Fruit fly (Drosophila melanogaster) whole organism, embryonic: ENCODE measurements around the gene CG31807.

Experiments
- Abd-B ChIP-seq: fragments of 200-800 bp; sonication (Bioruptor generic); optimal IDR thresholded peaks from 2 replicates; lab custom pipeline; 2018; ENCODE audit warnings: missing biosample characterization, mild to moderate bottlenecking, missing genetic modification characterization, moderate library complexity
- CG10209 ChIP-seq: fragments of 200-800 bp; sonication (Bioruptor generic); optimal IDR thresholded peaks from 3 replicates; lab custom pipeline; 2017; ENCODE audit warnings: missing biosample characterization, mild to moderate bottlenecking, missing genetic modification characterization, missing genetic modification reagents
- CG10462 ChIP-seq: fragments of 200-800 bp; sonication (Bioruptor generic); optimal IDR thresholded peaks from 2 replicates; lab custom pipeline; 2016; ENCODE audit warnings: missing biosample characterization, missing genetic modification characterization
- CG10959 ChIP-seq: fragments of 200-800 bp; sonication (Bioruptor generic); IDR thresholded peaks from 2 replicates; pipeline ENCODE4 v1.3.6; 2022; ENCODE audit warnings: missing biosample characterization, missing genetic modification characterization
- CG10979 ChIP-seq: fragments of 200-800 bp; sonication (Bioruptor generic); optimal IDR thresholded peaks from 2 replicates; lab custom pipeline; 2018; ENCODE audit warnings: missing biosample characterization, mild to moderate bottlenecking, missing genetic modification characterization, moderate library complexity
- CG11723 ChIP-seq: fragments of 200-800 bp; sonication (Bioruptor generic); optimal IDR thresholded peaks from 2 replicates; lab custom pipeline; 2017; ENCODE audit warnings: missing biosample characterization, mild to moderate bottlenecking, missing genetic modification characterization
- CG12104 ChIP-seq: fragments of 200-800 bp; sonication (Bioruptor generic); optimal IDR thresholded peaks from 3 replicates; lab custom pipeline; 2016; ENCODE audit warnings: missing biosample characterization, missing genetic modification characterization
- CG12769 ChIP-seq: fragments of 200-800 bp; sonication (Bioruptor generic); optimal IDR thresholded peaks from 2 replicates; lab custom pipeline; 2019; ENCODE audit warnings: missing biosample characterization, mild to moderate bottlenecking, missing genetic modification characterization, moderate library complexity
- CG13424 ChIP-seq: fragments of 200-800 bp; sonication (Bioruptor generic); optimal IDR thresholded peaks from 2 replicates; lab custom pipeline; 2019; ENCODE audit warnings: missing biosample characterization, mild to moderate bottlenecking, missing genetic modification characterization, moderate library complexity
- CG13775 ChIP-seq: fragments of 200-800 bp; sonication (Bioruptor generic); optimal IDR thresholded peaks from 3 replicates; lab custom pipeline; 2017; ENCODE audit warnings: missing biosample characterization, mild to moderate bottlenecking, missing genetic modification characterization
- CG14965 ChIP-seq: fragments of 200-800 bp; sonication (Bioruptor generic); optimal IDR thresholded peaks from 2 replicates; lab custom pipeline; 2016; ENCODE audit warnings: missing biosample characterization, missing genetic modification characterization, borderline replicate concordance
- CG1602 ChIP-seq: fragments of 200-800 bp; sonication (Bioruptor generic); optimal IDR thresholded peaks from 3 replicates; lab custom pipeline; 2016; ENCODE audit warnings: missing biosample characterization, missing genetic modification characterization
- CG1647 ChIP-seq: fragments of 200-800 bp; sonication (Bioruptor generic); optimal IDR thresholded peaks from 3 replicates; lab custom pipeline; 2016; ENCODE audit warnings: missing biosample characterization, missing genetic modification characterization
- CG17359 ChIP-seq: fragments of 200-800 bp; sonication (Bioruptor generic); optimal IDR thresholded peaks from 3 replicates; lab custom pipeline; 2018; ENCODE audit warnings: missing biosample characterization, mild to moderate bottlenecking, missing genetic modification characterization, moderate library complexity
- CG1792 ChIP-seq: fragments of 200-800 bp; sonication (Bioruptor generic); optimal IDR thresholded peaks from 2 replicates; lab custom pipeline; 2016; ENCODE audit warnings: missing biosample characterization, missing genetic modification characterization
- CG18476 ChIP-seq: fragments of 200-800 bp; sonication (Bioruptor generic); optimal IDR thresholded peaks from 2 replicates; lab custom pipeline; 2016; ENCODE audit warnings: missing biosample characterization, mild to moderate bottlenecking, missing genetic modification characterization
- CG2116 ChIP-seq: fragments of 200-800 bp; sonication (Bioruptor generic); optimal IDR thresholded peaks from 3 replicates; lab custom pipeline; 2018; ENCODE audit warnings: missing biosample characterization, mild to moderate bottlenecking, missing genetic modification characterization
- CG30431 ChIP-seq: fragments of 200-800 bp; sonication (Bioruptor generic); optimal IDR thresholded peaks from 2 replicates; lab custom pipeline; 2017; ENCODE audit warnings: missing biosample characterization, missing genetic modification characterization
- CG6854 ChIP-seq: fragments of 200-800 bp; sonication (Bioruptor generic); optimal IDR thresholded peaks from 3 replicates; lab custom pipeline; 2017; ENCODE audit warnings: missing biosample characterization, mild to moderate bottlenecking, missing genetic modification characterization
- CG7839 ChIP-seq: fragments of 200-800 bp; sonication (Bioruptor generic); optimal IDR thresholded peaks from 3 replicates; lab custom pipeline; 2018; ENCODE audit warnings: missing biosample characterization, mild to moderate bottlenecking, missing genetic modification characterization, moderate library complexity
- CG8290 ChIP-seq, 3 experiments: fragments of 200-800 bp; sonication (Bioruptor generic); optimal IDR thresholded peaks; 2 replicates each; lab custom pipeline; 2016 to 2019; ENCODE audit warnings: missing biosample characterization in 3 of 3, missing genetic modification characterization in 3 of 3, mild to moderate bottlenecking in 2 of 3, moderate library complexity in 1 of 3
- CG9932 ChIP-seq: fragments of 200-800 bp; sonication (Bioruptor generic); IDR thresholded peaks from 2 replicates; pipeline ENCODE4 v1.3.6; 2022; ENCODE audit warnings: missing biosample characterization, missing genetic modification characterization
- Chrac-16 ChIP-seq: fragments of 200-800 bp; sonication (Bioruptor generic); optimal IDR thresholded peaks from 3 replicates; lab custom pipeline; 2016; ENCODE audit warnings: missing biosample characterization, missing genetic modification characterization
- Eip74EF ChIP-seq, 2 experiments: fragments of 200-800 bp in 1 of 2; fragments of >200 bp in 1 of 2; sonication (Bioruptor generic) in 1 of 2; optimal IDR thresholded peaks; 2 replicates each; lab custom pipeline; 2017 to 2019; ENCODE audit warnings: missing biosample characterization in 2 of 2, missing genetic modification characterization in 2 of 2, mild to moderate bottlenecking in 1 of 2, moderate library complexity in 1 of 2
- Fer2 ChIP-seq: fragments of 200-800 bp; sonication (Bioruptor generic); optimal IDR thresholded peaks from 2 replicates; lab custom pipeline; 2018; ENCODE audit warnings: missing biosample characterization, mild to moderate bottlenecking, missing genetic modification characterization, moderate library complexity
- Hmr ChIP-seq: fragments of 200-800 bp; sonication (Bioruptor generic); optimal IDR thresholded peaks from 3 replicates; lab custom pipeline; 2017; ENCODE audit warnings: mild to moderate bottlenecking, missing biosample characterization, missing genetic modification reagents, missing genetic modification characterization
- Hr3 ChIP-seq: fragments of 200-800 bp; sonication (Bioruptor generic); optimal IDR thresholded peaks from 3 replicates; lab custom pipeline; 2016; ENCODE audit warnings: missing biosample characterization, missing genetic modification characterization
- Mrtf ChIP-seq: fragments of 200-800 bp; sonication (Bioruptor generic); IDR thresholded peaks from 3 replicates; pipeline ENCODE4 v1.3.6; 2022; ENCODE audit warnings: missing biosample characterization, missing genetic modification characterization
- NfI ChIP-seq: fragments of 200-800 bp; sonication (Bioruptor generic); optimal IDR thresholded peaks from 3 replicates; lab custom pipeline; 2018; ENCODE audit warnings: missing biosample characterization, mild to moderate bottlenecking, missing genetic modification characterization, moderate library complexity
- Six4 ChIP-seq: fragments of 200-800 bp; sonication (Bioruptor generic); optimal IDR thresholded peaks from 2 replicates; lab custom pipeline; 2016; ENCODE audit warnings: missing biosample characterization, missing genetic modification characterization
- Sox100B ChIP-seq: fragments of 200-800 bp; sonication (Bioruptor generic); optimal IDR thresholded peaks from 3 replicates; lab custom pipeline; 2018; ENCODE audit warnings: missing biosample characterization, mild to moderate bottlenecking, missing genetic modification characterization
- al ChIP-seq: fragments of 200-800 bp; sonication (Bioruptor generic); IDR thresholded peaks from 2 replicates; pipeline ENCODE4 v1.3.6; 2022; ENCODE audit warnings: missing biosample characterization, missing genetic modification characterization
- ase ChIP-seq: fragments of 200-800 bp; sonication (Bioruptor generic); IDR thresholded peaks from 3 replicates; pipeline ENCODE4 v1.3.6; 2022; ENCODE audit warnings: missing biosample characterization, missing genetic modification characterization
- ci ChIP-seq: fragments of 200-800 bp; sonication (Bioruptor generic); IDR thresholded peaks from 3 replicates; pipeline ENCODE4 v1.3.6; 2022; ENCODE audit warnings: missing biosample characterization, missing genetic modification characterization
- ftz-f1 ChIP-seq: fragments of 200-800 bp; sonication (Bioruptor generic); optimal IDR thresholded peaks from 2 replicates; lab custom pipeline; 2016; ENCODE audit warnings: missing biosample characterization, missing genetic modification characterization
- hkb ChIP-seq, 2 experiments: fragments of 200-800 bp in 1 of 2; fragments of >200 bp in 1 of 2; sonication (Bioruptor generic) in 1 of 2; IDR thresholded peaks in 1 of 2; optimal IDR thresholded peaks in 1 of 2; 2 replicates each; pipeline versions ENCODE4 v1.3.6 to Lab custom; 2017 to 2022; ENCODE audit warnings: missing biosample characterization in 1 of 2, missing genetic modification characterization in 1 of 2
- nmo ChIP-seq: fragments of 200-800 bp; sonication (Bioruptor generic); optimal IDR thresholded peaks from 2 replicates; lab custom pipeline; 2018; ENCODE audit warnings: missing biosample characterization, mild to moderate bottlenecking, missing genetic modification characterization, moderate library complexity
- nom ChIP-seq: fragments of 200-800 bp; sonication (Bioruptor generic); optimal IDR thresholded peaks from 2 replicates; lab custom pipeline; 2017; ENCODE audit warnings: missing biosample characterization, missing genetic modification characterization, mild to moderate bottlenecking, moderate library complexity, missing genetic modification reagents
- pho ChIP-seq: fragments of 200-800 bp; sonication (Bioruptor generic); optimal IDR thresholded peaks from 2 replicates; lab custom pipeline; 2016; ENCODE audit warnings: missing biosample characterization, missing genetic modification characterization
- pita ChIP-seq: fragments of 200-800 bp; sonication (Bioruptor generic); optimal IDR thresholded peaks from 2 replicates; lab custom pipeline; 2017; ENCODE audit warnings: missing biosample characterization, mild to moderate bottlenecking, missing genetic modification characterization
- run ChIP-seq: fragments of 200-800 bp; sonication (Bioruptor generic); optimal IDR thresholded peaks from 3 replicates; lab custom pipeline; 2018; ENCODE audit warnings: missing biosample characterization, mild to moderate bottlenecking, missing genetic modification characterization
- salm ChIP-seq: fragments of 200-800 bp; sonication (Bioruptor generic); optimal IDR thresholded peaks from 2 replicates; lab custom pipeline; 2018; ENCODE audit warnings: missing biosample characterization, mild to moderate bottlenecking, missing genetic modification characterization
- seq ChIP-seq: fragments of 200-800 bp; sonication (Bioruptor generic); IDR thresholded peaks from 2 replicates; pipeline ENCODE4 v1.3.6; 2022; ENCODE audit warnings: missing biosample characterization, missing genetic modification characterization
- sim ChIP-seq: fragments of 200-800 bp; sonication (Bioruptor generic); IDR thresholded peaks from 2 replicates; pipeline ENCODE4 v1.3.6; 2022; ENCODE audit warnings: missing biosample characterization, missing genetic modification characterization
- slbo ChIP-seq: fragments of 200-800 bp; sonication (Bioruptor generic); IDR thresholded peaks from 2 replicates; pipeline ENCODE4 v1.3.6; 2022; ENCODE audit warnings: missing biosample characterization, missing genetic modification characterization
- sr ChIP-seq: fragments of 200-800 bp; sonication (Bioruptor generic); IDR thresholded peaks from 3 replicates; pipeline ENCODE4 v1.3.6; 2022; ENCODE audit warnings: missing biosample characterization, missing genetic modification characterization
- ttk ChIP-seq: fragments of 200-800 bp; sonication (Bioruptor generic); IDR thresholded peaks from 2 replicates; pipeline ENCODE4 v2.1.2; 2022; ENCODE audit warnings: missing biosample characterization, missing genetic modification characterization
- twi ChIP-seq: fragments of 200-800 bp; optimal IDR thresholded peaks from 2 replicates; lab custom pipeline; 2019; ENCODE audit warnings: missing biosample characterization, mild to moderate bottlenecking, missing genetic modification characterization, moderate library complexity
- vvl ChIP-seq: fragments of 200-800 bp; sonication (Bioruptor generic); IDR thresholded peaks from 2 replicates; pipeline ENCODE4 v1.3.6; 2022; ENCODE audit warnings: missing biosample characterization, missing genetic modification characterization

The CG31807 gene

dm6 chr2L:16709693-16710092 is 25.9 kb upstream of the CG31807 start (continued):
- TF ChIP-seq NfI (GFP tag; lab: Kevin White, UChicago) (peak; percentile 71), Abd-B (GFP tag; lab: Kevin White, UChicago) (peak; percentile 65), sim (GFP tag; lab: Robert Waterston, UW) (peak; percentile 68; the same call in 1 of the 2 replicates), Mrtf (GFP tag; lab: Robert Waterston, UW) (peak; percentile 69; the same call in 2 of the 3 replicates), CG30431 (GFP tag; lab: Kevin White, UChicago) (peak; percentile 38), ci (GFP tag; lab: Robert Waterston, UW) (peak; percentile 91), CG10959 (peak; percentile 9; the same call in 1 of the 2 replicates), pho (GFP tag; lab: Kevin White, UChicago) (no peak), CG7839 (peak; percentile 85), sr (no peak), Sox100B (GFP tag; lab: Kevin White, UChicago) (peak; percentile 3), vvl (peak; percentile 86), Six4 (no peak), Fer2 (tag; lab: Kevin White, UChicago) (no peak), CG10979 (tag; lab: Kevin White, UChicago) (peak; percentile 50), CG10209 (peak; percentile 61), CG14965 (GFP tag; lab: Kevin White, UChicago) (no peak), ase (GFP tag; lab: Robert Waterston, UW) (no peak), run (tag; lab: Kevin White, UChicago) (peak; percentile 3), nmo (GFP tag; lab: Kevin White, UChicago) (peak; percentile 74), al (GFP tag; lab: Robert Waterston, UW) (peak; percentile 48; the same call in 1 of the 2 replicates), Eip74EF (GFP tag; optimal IDR thresholded peaks at IDR 0.05; lab: Kevin White, UChicago) (peak in 1 of 2 experiments; percentile 58), Chrac-16 (peak; percentile 56), CG8290 (GFP tag; optimal IDR thresholded peaks at IDR 0.05; lab: Kevin White, UChicago) (peak; percentile 15), CG8290 (tag; optimal IDR thresholded peaks at IDR 0.05; lab: Kevin White, UChicago) (peak in 1 of 2 experiments; percentile 52), ttk (GFP tag; lab: Robert Waterston, UW) (peak; percentile 83), CG12769 (peak; percentile 18), CG11723 (GFP tag; lab: Kevin White, UChicago) (peak; percentile 49), CG6854 (GFP tag; lab: Kevin White, UChicago) (no peak), Hmr (GFP tag; lab: Kevin White, UChicago) (peak; percentile 64), CG1792 (GFP tag; lab: Kevin White, UChicago) (peak; percentile 42), hkb (optimal IDR thresholded peaks at IDR 0.05; lab: Kevin White, UChicago) (no peak), hkb (GFP tag; IDR thresholded peaks at IDR 0.05; lab: Robert Waterston, UW) (peak; percentile 88), seq (GFP tag; lab: Robert Waterston, UW) (peak; percentile 75), CG2116 (GFP tag; lab: Kevin White, UChicago) (no peak), nom (GFP tag; lab: Kevin White, UChicago) (no peak), ftz-f1 (no peak), pita (GFP tag; lab: Kevin White, UChicago) (no peak), CG13775 (peak; percentile 49), Hr3 (GFP tag; lab: Kevin White, UChicago) (peak; percentile 64), twi (tag; lab: Kevin White, UChicago) (peak; percentile 0), CG12104 (GFP tag; lab: Kevin White, UChicago) (peak; percentile 58), CG13424 (tag; lab: Kevin White, UChicago) (peak; percentile 83), CG1647 (GFP tag; lab: Kevin White, UChicago) (peak; percentile 1), CG17359 (tag; lab: Kevin White, UChicago) (no peak), CG9932 (GFP tag; lab: Robert Waterston, UW) (peak; percentile 74), salm (tag; lab: Kevin White, UChicago) (peak; percentile 32), CG1602 (GFP tag; lab: Kevin White, UChicago) (peak; percentile 51), CG18476 (GFP tag; lab: Kevin White, UChicago) (peak; percentile 52), slbo (peak; percentile 84), CG10462 (GFP tag; lab: Kevin White, UChicago) (peak; percentile 4)
